5 fruit fly cellular contexts compared by ENCODE assay signal in genomic region chr2L:419620-420184, dm6.
TF ChIP-seq lines count a peak whose summit lies in the region.

Gene CG13690 (minus strand): TSS chr2L:419652.
Gene RpLP1 (plus strand): TSS chr2L:419952.

TF ChIP-seq in whole organism, adult, 20 proteins besides CTCF, POLR2A, EP300 and RAD21 (continued from another document):
- TF ChIP-seq CG7045 (GFP tag; optimal IDR thresholded peaks at IDR 0.05; lab: Kevin White, UChicago) (peak; percentile 83), kay (GFP tag; lab: Kevin White, UChicago; ENCODE audit: borderline replicate concordance) (peak; percentile 100)

TF ChIP-seq in whole organism, embryonic, 481 proteins besides CTCF, POLR2A, EP300 and RAD21 (continued from another document and continues in another):
- TF ChIP-seq CG2120 (GFP tag; optimal IDR thresholded peaks at IDR 0.05; lab: Kevin White, UChicago) (peak; percentile 39), peb (GFP tag; IDR thresholded peaks at IDR 0.05; lab: Robert Waterston, UW) (no peak), Xbp1 (GFP tag; optimal IDR thresholded peaks at IDR 0.05; lab: Kevin White, UChicago) (peak; percentile 54), jumu (GFP tag; optimal IDR thresholded peaks at IDR 0.05; lab: Kevin White, UChicago) (peak; percentile 11), CG15269 (tag; optimal IDR thresholded peaks at IDR 0.05; lab: Kevin White, UChicago) (peak; percentile 72), pb (GFP tag; optimal IDR thresholded peaks at IDR 0.05; lab: Kevin White, UChicago) (peak; percentile 66), gcm (GFP tag; optimal IDR thresholded peaks at IDR 0.05; lab: Kevin White, UChicago) (peak; percentile 80), yki (optimal IDR thresholded peaks at IDR 0.05; lab: Kevin White, UChicago) (no peak), mirr (GFP tag; optimal IDR thresholded peaks at IDR 0.05; lab: Kevin White, UChicago) (peak; percentile 77), CG10147 (GFP tag; optimal IDR thresholded peaks at IDR 0.05; lab: Kevin White, UChicago) (peak; percentile 77), CG9437 (GFP tag; optimal IDR thresholded peaks at IDR 0.05; lab: Kevin White, UChicago) (peak; percentile 97), en (GFP tag; optimal IDR thresholded peaks at IDR 0.05; lab: Kevin White, UChicago) (peak; percentile 72), luna (GFP tag; optimal IDR thresholded peaks at IDR 0.05; lab: Kevin White, UChicago) (peak; percentile 66), Dll (GFP tag; IDR thresholded peaks at IDR 0.05; lab: Robert Waterston, UW; ENCODE audit: partially characterized antibody) (0 out of 4 replicates have a peak, but pooled peaks have one; percentile 42), E2f1 (GFP tag; IDR thresholded peaks at IDR 0.05; lab: Robert Waterston, UW) (0 out of 2 replicates have a peak, but pooled peaks have one; percentile 16), exex (tag; optimal IDR thresholded peaks at IDR 0.05; lab: Kevin White, UChicago) (peak; percentile 51), bcd (GFP tag; optimal IDR thresholded peaks at IDR 0.05; lab: Kevin White, UChicago) (peak; percentile 85), PHDP (tag; optimal IDR thresholded peaks at IDR 0.05; lab: Kevin White, UChicago) (peak; percentile 83), CG12942 (GFP tag; optimal IDR thresholded peaks at IDR 0.05; lab: Kevin White, UChicago) (no peak), amos (GFP tag; IDR thresholded peaks at IDR 0.05; lab: Robert Waterston, UW; ENCODE audit: partially characterized antibody) (peak; percentile 25; the same call in 1 of the 2 replicates), CG15073 (GFP tag; optimal IDR thresholded peaks at IDR 0.05; lab: Kevin White, UChicago) (no peak), NFAT (GFP tag; IDR thresholded peaks at IDR 0.05; lab: Robert Waterston, UW) (peak; percentile 69; the same call in 1 of the 2 replicates), CG3847 (GFP tag; IDR thresholded peaks at IDR 0.05; lab: Robert Waterston, UW) (peak; percentile 49), C15 (GFP tag; IDR thresholded peaks at IDR 0.05; lab: Robert Waterston, UW) (peak; percentile 54; the same call in 1 of the 3 replicates), CG18011 (GFP tag; optimal IDR thresholded peaks at IDR 0.05; lab: Kevin White, UChicago) (peak; percentile 58), CG3163 (GFP tag; optimal IDR thresholded peaks at IDR 0.05; lab: Kevin White, UChicago) (peak; percentile 41), her (GFP tag; optimal IDR thresholded peaks at IDR 0.05; lab: Kevin White, UChicago) (peak; percentile 66), CG10267 (tag; optimal IDR thresholded peaks at IDR 0.05; lab: Kevin White, UChicago) (peak; percentile 86), Ada2b (GFP tag; IDR thresholded peaks at IDR 0.05; lab: Robert Waterston, UW) (no peak), CG4854 (GFP tag; optimal IDR thresholded peaks at IDR 0.05; lab: Kevin White, UChicago) (peak; percentile 34), Hey (tag; optimal IDR thresholded peaks at IDR 0.05; lab: Kevin White, UChicago) (peak; percentile 70)

TF ChIP-seq in whole organism, prepupa, 60 proteins besides CTCF, POLR2A, EP300 and RAD21 (continued from another document and continues in another):
- TF ChIP-seq CG3032 (tag; optimal IDR thresholded peaks at IDR 0.05; lab: Kevin White, UChicago) = peak; percentile 56
- peak; percentile 63 for TF ChIP-seq CG1621 (tag; optimal IDR thresholded peaks at IDR 0.05; lab: Kevin White, UChicago)
- peak; percentile 42 for TF ChIP-seq Blimp-1 (GFP tag; optimal IDR thresholded peaks at IDR 0.05; lab: Kevin White, UChicago)
- TF ChIP-seq CG31627 (GFP tag; optimal IDR thresholded peaks at IDR 0.05; lab: Kevin White, UChicago) = peak; percentile 42
- TF ChIP-seq CG10631 (GFP tag; optimal IDR thresholded peaks at IDR 0.05; lab: Kevin White, UChicago) = no peak
- peak; percentile 94 for TF ChIP-seq Eip78C (GFP tag; lab: Kevin White, UChicago)
- peak; percentile 76 for TF ChIP-seq Eip75B (GFP tag; optimal IDR thresholded peaks at IDR 0.05; lab: Kevin White, UChicago)
- TF ChIP-seq Hr4 (GFP tag; optimal IDR thresholded peaks at IDR 0.05; lab: Kevin White, UChicago) = no peak
- no peak for TF ChIP-seq Sox15 (GFP tag; optimal IDR thresholded peaks at IDR 0.05; lab: Kevin White, UChicago)
- TF ChIP-seq lz (GFP tag; optimal IDR thresholded peaks at IDR 0.05; lab: Kevin White, UChicago) = peak; percentile 69
- peak; percentile 12 for TF ChIP-seq CG32006 (GFP tag; optimal IDR thresholded peaks at IDR 0.05; lab: Kevin White, UChicago)
- TF ChIP-seq CG11294 (GFP tag; IDR thresholded peaks at IDR 0.05; lab: Robert Waterston, UW) = no peak
- TF ChIP-seq acj6 (GFP tag; optimal IDR thresholded peaks at IDR 0.05; lab: Kevin White, UChicago) = peak; percentile 61
- peak; percentile 68 for TF ChIP-seq achi (GFP tag; optimal IDR thresholded peaks at IDR 0.05; lab: Kevin White, UChicago)
- TF ChIP-seq net (GFP tag; optimal IDR thresholded peaks at IDR 0.05; lab: Kevin White, UChicago) = peak; percentile 76
- peak; percentile 66 for TF ChIP-seq Sox14 (GFP tag; optimal IDR thresholded peaks at IDR 0.05; lab: Kevin White, UChicago)
- peak; percentile 59 for TF ChIP-seq svp (GFP tag; lab: Kevin White, UChicago)
- TF ChIP-seq pdm3 (GFP tag; optimal IDR thresholded peaks at IDR 0.05; lab: Kevin White, UChicago) = peak; percentile 74
- peak; percentile 68 for TF ChIP-seq Smox (GFP tag; optimal IDR thresholded peaks at IDR 0.05; lab: Kevin White, UChicago)
- peak; percentile 77 for TF ChIP-seq Sox102F (GFP tag; optimal IDR thresholded peaks at IDR 0.05; lab: Kevin White, UChicago)
- TF ChIP-seq dac (GFP tag; optimal IDR thresholded peaks at IDR 0.05; lab: Kevin White, UChicago) = peak; percentile 48
- TF ChIP-seq Ets96B (tag; optimal IDR thresholded peaks at IDR 0.05; lab: Kevin White, UChicago) = peak; percentile 39
- peak; percentile 86 for TF ChIP-seq esn (GFP tag; optimal IDR thresholded peaks at IDR 0.05; lab: Kevin White, UChicago)
- TF ChIP-seq dsx (GFP tag; optimal IDR thresholded peaks at IDR 0.05; lab: Kevin White, UChicago; ENCODE audit: poor library complexity, severe bottlenecking) = peak; percentile 19
- peak; percentile 56 for TF ChIP-seq CG6792 (GFP tag; optimal IDR thresholded peaks at IDR 0.05; lab: Kevin White, UChicago)
- peak; percentile 63; the same call in 2 of the 3 replicates for TF ChIP-seq eg (GFP tag; IDR thresholded peaks at IDR 0.05; lab: Robert Waterston, UW)
- no peak for TF ChIP-seq CG11902 (GFP tag; optimal IDR thresholded peaks at IDR 0.05; lab: Kevin White, UChicago)
- no peak for TF ChIP-seq CG6276 (GFP tag; optimal IDR thresholded peaks at IDR 0.05; lab: Kevin White, UChicago)
- peak; percentile 28 for TF ChIP-seq fd59A (GFP tag; optimal IDR thresholded peaks at IDR 0.05; lab: Kevin White, UChicago)
- TF ChIP-seq Gug (GFP tag; IDR thresholded peaks at IDR 0.05; lab: Robert Waterston, UW) = no peak
- peak; percentile 96 for TF ChIP-seq fkh (GFP tag; optimal IDR thresholded peaks at IDR 0.05; lab: Kevin White, UChicago)
- peak; percentile 78 for TF ChIP-seq vri (GFP tag; optimal IDR thresholded peaks at IDR 0.05; lab: Kevin White, UChicago)
- TF ChIP-seq fd85E (GFP tag; optimal IDR thresholded peaks at IDR 0.05; lab: Kevin White, UChicago) = peak; percentile 63
- TF ChIP-seq CG9139 (GFP tag; optimal IDR thresholded peaks at IDR 0.05; lab: Kevin White, UChicago) = peak; percentile 64

TF ChIP-seq in whole organism, pupa, 21 proteins besides CTCF, POLR2A, EP300 and RAD21 (continued from another document):
- peak; percentile 54 for TF ChIP-seq CG13204 (GFP tag; optimal IDR thresholded peaks at IDR 0.05; lab: Kevin White, UChicago)

TF ChIP-seq in whole organism, wandering third instar larva, 38 proteins besides CTCF, POLR2A, EP300 and RAD21 (continued from another document):
- TF ChIP-seq dmrt93B (GFP tag; optimal IDR thresholded peaks at IDR 0.05; lab: Kevin White, UChicago) (peak; percentile 80), sv (GFP tag; optimal IDR thresholded peaks at IDR 0.05; lab: Kevin White, UChicago) (peak; percentile 68), OdsH (GFP tag; optimal IDR thresholded peaks at IDR 0.05; lab: Kevin White, UChicago) (peak; percentile 59), fru (GFP tag; optimal IDR thresholded peaks at IDR 0.05; lab: Kevin White, UChicago) (peak; percentile 65), GATAd (GFP tag; optimal IDR thresholded peaks at IDR 0.05; lab: Kevin White, UChicago) (no peak), Dfd (GFP tag; optimal IDR thresholded peaks at IDR 0.05; lab: Kevin White, UChicago) (no peak), Jra (GFP tag; optimal IDR thresholded peaks at IDR 0.05; lab: Kevin White, UChicago) (peak; percentile 54)
